Fruit fly (Drosophila melanogaster) whole organism, embryonic: Measurements from ENCODE around the gene CG7239.

ENCODE experiments used
- CG10209 ChIP-seq: fragments of 200-800 bp; sonication (Bioruptor generic); optimal IDR thresholded peaks from 3 replicates; lab custom pipeline; 2017; ENCODE audit warnings: missing biosample characterization, mild to moderate bottlenecking, missing genetic modification characterization, missing genetic modification reagents
- CG10431 ChIP-seq: fragments of 200-800 bp; sonication (Bioruptor generic); optimal IDR thresholded peaks from 3 replicates; lab custom pipeline; 2018; ENCODE audit warnings: missing biosample characterization, mild to moderate bottlenecking, missing genetic modification characterization
- CG11456 ChIP-seq: fragments of 200-800 bp; sonication (Bioruptor generic); IDR thresholded peaks from 3 replicates; pipeline ENCODE4 v1.3.6; 2022; ENCODE audit warnings: missing biosample characterization, missing genetic modification characterization
- CG11504 ChIP-seq: fragments of 200-800 bp; sonication (Bioruptor generic); optimal IDR thresholded peaks from 3 replicates; lab custom pipeline; 2019; ENCODE audit warnings: missing biosample characterization, mild to moderate bottlenecking, missing genetic modification characterization, moderate library complexity
- CG11560 ChIP-seq: fragments of 200-800 bp; sonication (Bioruptor generic); IDR thresholded peaks from 3 replicates; pipeline ENCODE4 v1.3.6; 2022; ENCODE audit warnings: missing biosample characterization, missing genetic modification characterization
- CG11723 ChIP-seq: fragments of 200-800 bp; sonication (Bioruptor generic); optimal IDR thresholded peaks from 2 replicates; lab custom pipeline; 2017; ENCODE audit warnings: missing biosample characterization, mild to moderate bottlenecking, missing genetic modification characterization
- CG13287 ChIP-seq: fragments of 200-800 bp; sonication (Bioruptor generic); IDR thresholded peaks from 2 replicates; pipeline ENCODE4 v1.3.6; 2022; ENCODE audit warnings: missing biosample characterization, missing genetic modification characterization; ENCODE audit not compliant: partially characterized antibody
- CG1602 ChIP-seq: fragments of 200-800 bp; sonication (Bioruptor generic); optimal IDR thresholded peaks from 3 replicates; lab custom pipeline; 2016; ENCODE audit warnings: missing biosample characterization, missing genetic modification characterization
- CG16815 ChIP-seq: fragments of 200-800 bp; sonication (Bioruptor generic); optimal IDR thresholded peaks from 3 replicates; lab custom pipeline; 2017; ENCODE audit warnings: missing biosample characterization, mild to moderate bottlenecking, missing genetic modification characterization
- CG16863 ChIP-seq: fragments of 200-800 bp; sonication (Bioruptor generic); optimal IDR thresholded peaks from 3 replicates; lab custom pipeline; 2016; ENCODE audit warnings: missing biosample characterization, missing genetic modification characterization
- CG17328 ChIP-seq: fragments of 200-800 bp; sonication (Bioruptor generic); IDR thresholded peaks from 2 replicates; pipeline ENCODE4 v1.3.6; 2022; ENCODE audit warnings: missing biosample characterization, missing genetic modification characterization
- CG17829 ChIP-seq: fragments of 200-800 bp; optimal IDR thresholded peaks from 2 replicates; lab custom pipeline; 2019; ENCODE audit warnings: missing biosample characterization, mild to moderate bottlenecking, missing genetic modification characterization, moderate library complexity
- CG2712 ChIP-seq: fragments of 200-800 bp; optimal IDR thresholded peaks from 3 replicates; lab custom pipeline; 2019; ENCODE audit warnings: missing biosample characterization, mild to moderate bottlenecking, missing genetic modification characterization, moderate library complexity
- CG3407 ChIP-seq: fragments of 200-800 bp; sonication (Bioruptor generic); optimal IDR thresholded peaks from 2 replicates; lab custom pipeline; 2018; ENCODE audit warnings: missing biosample characterization, mild to moderate bottlenecking, missing genetic modification characterization
- CG43689 ChIP-seq: fragments of 200-800 bp; sonication (Bioruptor generic); IDR thresholded peaks from 2 replicates; pipeline ENCODE4 v1.3.6; 2022; ENCODE audit warnings: missing biosample characterization, missing genetic modification characterization
- CG4707 ChIP-seq: fragments of 200-800 bp; sonication (Bioruptor generic); optimal IDR thresholded peaks from 2 replicates; lab custom pipeline; 2018; ENCODE audit warnings: missing biosample characterization, mild to moderate bottlenecking, missing genetic modification characterization, moderate library complexity
- CG4730 ChIP-seq: fragments of 200-800 bp; sonication (Bioruptor generic); IDR thresholded peaks from 2 replicates; pipeline ENCODE4 v1.3.6; 2022; ENCODE audit warnings: missing biosample characterization, missing genetic modification characterization
- CG6654 ChIP-seq: fragments of 200-800 bp; sonication (Bioruptor generic); optimal IDR thresholded peaks from 2 replicates; lab custom pipeline; 2017; ENCODE audit warnings: missing biosample characterization, mild to moderate bottlenecking, missing genetic modification characterization
- CG7745 ChIP-seq: fragments of 200-800 bp; sonication (Bioruptor generic); optimal IDR thresholded peaks from 2 replicates; lab custom pipeline; 2018; ENCODE audit warnings: missing biosample characterization, mild to moderate bottlenecking, missing genetic modification characterization, moderate library complexity
- CG7786 ChIP-seq: fragments of 200-800 bp; sonication (Bioruptor generic); optimal IDR thresholded peaks from 2 replicates; lab custom pipeline; 2016; ENCODE audit warnings: missing biosample characterization, missing genetic modification characterization
- CG7839 ChIP-seq: fragments of 200-800 bp; sonication (Bioruptor generic); optimal IDR thresholded peaks from 3 replicates; lab custom pipeline; 2018; ENCODE audit warnings: missing biosample characterization, mild to moderate bottlenecking, missing genetic modification characterization, moderate library complexity
- CG9215 ChIP-seq: fragments of 200-800 bp; sonication (Bioruptor generic); IDR thresholded peaks from 2 replicates; pipeline ENCODE4 v1.3.6; 2022; ENCODE audit warnings: missing biosample characterization, missing genetic modification characterization
- CTCF ChIP-seq: fragments of 200-800 bp; sonication (Bioruptor generic); optimal IDR thresholded peaks from 2 replicates; lab custom pipeline; 2017; ENCODE audit warnings: missing biosample characterization, mild to moderate bottlenecking, missing genetic modification characterization, moderate library complexity
- Ets65A ChIP-seq: fragments of 200-800 bp; sonication (Bioruptor generic); peaks from one replicate; lab custom pipeline; 2016; ENCODE audit warnings: missing biosample characterization, missing genetic modification characterization
- Fer3 ChIP-seq: fragments of 200-800 bp; sonication (Bioruptor generic); optimal IDR thresholded peaks from 2 replicates; lab custom pipeline; 2018; ENCODE audit warnings: missing biosample characterization, mild to moderate bottlenecking, missing genetic modification characterization, moderate library complexity
- Hey ChIP-seq: fragments of 200-800 bp; sonication (Bioruptor generic); optimal IDR thresholded peaks from 3 replicates; lab custom pipeline; 2018; ENCODE audit warnings: missing biosample characterization, mild to moderate bottlenecking, missing genetic modification characterization
- Med ChIP-seq: fragments of 200-800 bp; sonication (Bioruptor generic); peaks from one replicate; lab custom pipeline; 2016; ENCODE audit warnings: missing biosample characterization, missing genetic modification characterization, mild to moderate bottlenecking, inconsistent platforms, moderate library complexity
- NC2β ChIP-seq: fragments of 200-800 bp; sonication (Bioruptor generic); optimal IDR thresholded peaks from 2 replicates; lab custom pipeline; 2016; ENCODE audit warnings: missing biosample characterization, missing genetic modification characterization
- NfI ChIP-seq: fragments of 200-800 bp; sonication (Bioruptor generic); optimal IDR thresholded peaks from 3 replicates; lab custom pipeline; 2018; ENCODE audit warnings: missing biosample characterization, mild to moderate bottlenecking, missing genetic modification characterization, moderate library complexity
- Pdp1 ChIP-seq, 2 experiments: fragments of 200-800 bp; sonication (Bioruptor generic); optimal IDR thresholded peaks; 3 replicates each; lab custom pipeline; 2016; ENCODE audit warnings: missing biosample characterization in 2 of 2, missing genetic modification characterization in 2 of 2, mild to moderate bottlenecking in 1 of 2, moderate library complexity in 1 of 2
- Sin3A ChIP-seq: fragments of >200 bp; optimal IDR thresholded peaks from 2 replicates; lab custom pipeline; 2018
- Six4 ChIP-seq: fragments of 200-800 bp; sonication (Bioruptor generic); optimal IDR thresholded peaks from 2 replicates; lab custom pipeline; 2016; ENCODE audit warnings: missing biosample characterization, missing genetic modification characterization
- Xbp1 ChIP-seq: fragments of 200-800 bp; sonication (Bioruptor generic); optimal IDR thresholded peaks from 3 replicates; lab custom pipeline; 2016; ENCODE audit warnings: missing biosample characterization, mild to moderate bottlenecking, missing genetic modification characterization
- ara ChIP-seq: fragments of 200-800 bp; sonication (Bioruptor generic); IDR thresholded peaks from 2 replicates; pipeline ENCODE4 v1.3.6; 2022; ENCODE audit warnings: missing biosample characterization, missing genetic modification characterization
- ato ChIP-seq: fragments of 200-800 bp; sonication (Bioruptor generic); IDR thresholded peaks from 2 replicates; pipeline ENCODE4 v1.3.6; 2022; ENCODE audit warnings: missing biosample characterization, missing genetic modification characterization; ENCODE audit not compliant: partially characterized antibody
- br ChIP-seq: fragments of >200 bp; optimal IDR thresholded peaks from 2 replicates; lab custom pipeline; 2017
- dan ChIP-seq: fragments of 200-800 bp; sonication (Bioruptor generic); IDR thresholded peaks from 2 replicates; pipeline ENCODE4 v1.3.6; 2022; ENCODE audit warnings: missing biosample characterization, missing genetic modification characterization
- disco-r ChIP-seq: fragments of 200-800 bp; sonication (Bioruptor generic); optimal IDR thresholded peaks from 2 replicates; lab custom pipeline; 2016; ENCODE audit warnings: missing biosample characterization, missing genetic modification characterization
- en ChIP-seq: fragments of 200-800 bp; sonication (Bioruptor generic); optimal IDR thresholded peaks from 2 replicates; lab custom pipeline; 2016; ENCODE audit warnings: missing biosample characterization, missing genetic modification characterization
- fd3F ChIP-seq: fragments of 200-800 bp; sonication (Bioruptor generic); optimal IDR thresholded peaks from 2 replicates; lab custom pipeline; 2018; ENCODE audit warnings: missing biosample characterization, mild to moderate bottlenecking, missing genetic modification characterization, moderate library complexity
- gsb-n ChIP-seq: fragments of 200-800 bp; sonication (Bioruptor generic); optimal IDR thresholded peaks from 3 replicates; lab custom pipeline; 2018; ENCODE audit warnings: missing biosample characterization, mild to moderate bottlenecking, missing genetic modification characterization
- lbe ChIP-seq: fragments of 200-800 bp; sonication (Bioruptor generic); optimal IDR thresholded peaks from 2 replicates; lab custom pipeline; 2016; ENCODE audit warnings: missing biosample characterization, mild to moderate bottlenecking, missing genetic modification characterization
- nmo ChIP-seq: fragments of 200-800 bp; sonication (Bioruptor generic); optimal IDR thresholded peaks from 2 replicates; lab custom pipeline; 2018; ENCODE audit warnings: missing biosample characterization, mild to moderate bottlenecking, missing genetic modification characterization, moderate library complexity
- odd ChIP-seq: fragments of 200-800 bp; sonication (Bioruptor generic); optimal IDR thresholded peaks from 2 replicates; lab custom pipeline; 2017; ENCODE audit warnings: missing biosample characterization, mild to moderate bottlenecking, missing genetic modification characterization
- salm ChIP-seq: fragments of 200-800 bp; sonication (Bioruptor generic); optimal IDR thresholded peaks from 2 replicates; lab custom pipeline; 2018; ENCODE audit warnings: missing biosample characterization, mild to moderate bottlenecking, missing genetic modification characterization
- so ChIP-seq: fragments of 200-800 bp; sonication (Bioruptor generic); IDR thresholded peaks from 3 replicates; pipeline ENCODE4 v1.3.6; 2022; ENCODE audit warnings: missing biosample characterization, missing genetic modification characterization
- sr ChIP-seq: fragments of 200-800 bp; sonication (Bioruptor generic); IDR thresholded peaks from 3 replicates; pipeline ENCODE4 v1.3.6; 2022; ENCODE audit warnings: missing biosample characterization, missing genetic modification characterization
- stwl ChIP-seq: fragments of 200-800 bp; sonication (Bioruptor generic); optimal IDR thresholded peaks from 3 replicates; lab custom pipeline; 2018; ENCODE audit warnings: missing biosample characterization, mild to moderate bottlenecking, missing genetic modification characterization, moderate library complexity
- tin ChIP-seq: fragments of 200-800 bp; sonication (Bioruptor generic); optimal IDR thresholded peaks from 3 replicates; lab custom pipeline; 2016; ENCODE audit warnings: missing biosample characterization, missing genetic modification characterization
- tna ChIP-seq: fragments of 200-800 bp; sonication (Bioruptor generic); IDR thresholded peaks from 2 replicates; pipeline ENCODE4 v1.3.6; 2022; ENCODE audit warnings: missing biosample characterization, missing genetic modification characterization; ENCODE audit not compliant: partially characterized antibody
- tup ChIP-seq: fragments of 200-800 bp; sonication (Bioruptor generic); optimal IDR thresholded peaks from 2 replicates; lab custom pipeline; 2016; ENCODE audit warnings: missing biosample characterization, mild to moderate bottlenecking, missing genetic modification characterization, moderate library complexity
- twi ChIP-seq: fragments of 200-800 bp; optimal IDR thresholded peaks from 2 replicates; lab custom pipeline; 2019; ENCODE audit warnings: missing biosample characterization, mild to moderate bottlenecking, missing genetic modification characterization, moderate library complexity
- zen2 ChIP-seq: fragments of 200-800 bp; sonication (Bioruptor generic); IDR thresholded peaks from 3 replicates; pipeline ENCODE4 v1.3.6; 2022; ENCODE audit warnings: missing biosample characterization, missing genetic modification characterization; ENCODE audit not compliant: partially characterized antibody

CG7239 gene

DNA sequence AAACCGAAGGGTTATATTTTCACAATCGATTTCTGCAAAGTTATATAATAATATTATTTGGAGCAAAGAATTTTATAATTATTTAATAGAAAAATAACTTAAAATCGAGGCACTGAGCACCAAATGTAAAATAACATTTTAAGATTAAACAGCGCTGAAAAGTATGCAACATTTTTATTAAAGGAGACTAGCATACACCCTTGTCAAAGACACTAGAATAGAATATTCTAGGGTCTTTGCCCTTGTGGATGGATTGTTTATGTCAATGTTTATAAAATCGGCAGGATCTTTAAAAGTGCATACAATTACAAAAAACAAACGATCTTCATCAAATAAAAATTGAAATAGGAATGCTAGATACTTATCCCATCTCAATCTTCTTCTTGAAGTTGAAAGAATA lies 2.1 kb downstream of the CG7239 start (continued):
- TF ChIP-seq CG13287 (GFP tag; lab: Robert Waterston, UW) (no peak), twi (tag; lab: Kevin White, UChicago) (no peak), CG17328 (GFP tag; lab: Robert Waterston, UW) (0 out of 2 replicates have a peak, but pooled peaks have one; percentile 11), tin (no peak), tup (GFP tag; lab: Kevin White, UChicago) (no peak), NC2β (no peak), NfI (GFP tag; lab: Kevin White, UChicago) (no peak), CG4730 (GFP tag; lab: Robert Waterston, UW) (no peak), CTCF (GFP tag; lab: Kevin White, UChicago) (peak; percentile 30), CG10431 (GFP tag; lab: Kevin White, UChicago) (no peak), CG7745 (no peak), CG2712 (tag; lab: Kevin White, UChicago) (peak; percentile 30), Med (GFP tag; lab: Kevin White, UChicago) (peak; percentile 32), sr (GFP tag; lab: Robert Waterston, UW) (no peak), CG6654 (no peak), Fer3 (no peak), Six4 (GFP tag; lab: Kevin White, UChicago) (no peak), dan (no peak), CG3407 (no peak), CG11723 (GFP tag; lab: Kevin White, UChicago) (no peak), CG7786 (GFP tag; lab: Kevin White, UChicago) (no peak), CG1602 (GFP tag; lab: Kevin White, UChicago) (no peak), ato (GFP tag; lab: Robert Waterston, UW) (no peak), zen2 (no peak), tna (GFP tag; lab: Robert Waterston, UW) (no peak), Pdp1 (GFP tag; optimal IDR thresholded peaks at IDR 0.05; lab: Kevin White, UChicago) (peak in 1 of 2 experiments; percentile 11), en (no peak), so (no peak), CG11504 (tag; lab: Kevin White, UChicago) (peak; percentile 6), CG43689 (GFP tag; lab: Robert Waterston, UW) (no peak), CG9215 (GFP tag; lab: Robert Waterston, UW) (no peak), ara (GFP tag; lab: Robert Waterston, UW) (no peak), Hey (tag; lab: Kevin White, UChicago) (no peak), lbe (GFP tag; lab: Kevin White, UChicago) (peak; percentile 29), gsb-n (tag; lab: Kevin White, UChicago) (no peak), CG11560 (no peak), CG16815 (no peak), CG4707 (GFP tag; lab: Kevin White, UChicago) (no peak), CG16863 (GFP tag; lab: Kevin White, UChicago) (no peak), Xbp1 (no peak), br (no peak), nmo (no peak), fd3F (GFP tag; lab: Kevin White, UChicago) (no peak), Sin3A (lab: Kevin White, UChicago) (no peak), salm (tag; lab: Kevin White, UChicago) (no peak), CG10209 (GFP tag; lab: Kevin White, UChicago) (no peak), disco-r (GFP tag; lab: Kevin White, UChicago) (no peak), CG17829 (tag; lab: Kevin White, UChicago) (peak; percentile 4), Ets65A (GFP tag; lab: Kevin White, UChicago) (no peak), CG7839 (no peak), odd (GFP tag; lab: Kevin White, UChicago) (no peak), stwl (tag; lab: Kevin White, UChicago) (peak; percentile 2), CG11456 (GFP tag; lab: Robert Waterston, UW) (no peak)
